Worm (Caenorhabditis elegans) whole organism, L3 larva: ENCODE data around the gene nurf-1.

Experiments used
- R02D3.7 ChIP-seq: fragments of 150-350 bp; optimal IDR thresholded peaks from 2 replicates; lab custom pipeline; 2014; ENCODE audit warnings: missing biosample characterization, missing genetic modification characterization
- ZK546.5 ChIP-seq: sonication (generic microtip); optimal IDR thresholded peaks from 2 replicates; lab custom pipeline; 2017; ENCODE audit warnings: missing biosample characterization, missing genetic modification characterization
- aly-2 ChIP-seq: fragments of 150-350 bp; optimal IDR thresholded peaks from 2 replicates; lab custom pipeline; 2014; ENCODE audit warnings: missing biosample characterization, missing genetic modification characterization
- ama-1 ChIP-seq: fragments of 150-350 bp; optimal IDR thresholded peaks from 2 replicates; lab custom pipeline; 2018
- ceh-16 ChIP-seq: sonication (generic microtip); optimal IDR thresholded peaks from 2 replicates; lab custom pipeline; 2017; ENCODE audit warnings: missing biosample characterization, missing genetic modification characterization
- ceh-28 ChIP-seq: fragments of 150-350 bp; optimal IDR thresholded peaks from 2 replicates; lab custom pipeline; 2014; ENCODE audit warnings: missing biosample characterization, missing genetic modification reagents, missing genetic modification characterization
- ceh-82 ChIP-seq: fragments of 150-350 bp; optimal IDR thresholded peaks from 2 replicates; lab custom pipeline; 2014; ENCODE audit warnings: missing biosample characterization, missing genetic modification characterization
- ceh-9 ChIP-seq: sonication (generic microtip); optimal IDR thresholded peaks from 2 replicates; lab custom pipeline; 2018; ENCODE audit warnings: missing biosample characterization, missing genetic modification characterization
- daf-12 ChIP-seq: fragments of 150-350 bp; optimal IDR thresholded peaks from 2 replicates; lab custom pipeline; 2014; ENCODE audit warnings: missing biosample characterization, missing genetic modification reagents, missing genetic modification characterization
- egl-27 ChIP-seq: sonication (generic microtip); optimal IDR thresholded peaks from 4 replicates; lab custom pipeline; 2017; ENCODE audit warnings: missing biosample characterization, missing genetic modification reagents, missing genetic modification characterization
- egl-5 ChIP-seq: fragments of 150-350 bp; optimal IDR thresholded peaks from 2 replicates; lab custom pipeline; 2017; ENCODE audit warnings: missing biosample characterization, missing genetic modification reagents, missing genetic modification characterization, inconsistent platforms
- elt-1 ChIP-seq: fragments of 150-350 bp; optimal IDR thresholded peaks from 2 replicates; lab custom pipeline; 2014; ENCODE audit warnings: missing biosample characterization, missing genetic modification characterization
- elt-2 ChIP-seq: sonication (generic microtip); optimal IDR thresholded peaks from 2 replicates; lab custom pipeline; 2016; ENCODE audit warnings: missing genetic modification reagents, mild to moderate bottlenecking, missing genetic modification characterization, missing compliant biosample characterization
- elt-3 ChIP-seq, 3 experiments: fragments of 150-350 bp in 1 of 3; sonication (generic microtip) in 2 of 3; optimal IDR thresholded peaks; 2 replicates in 2 of 3; 4 replicates in 1 of 3; lab custom pipeline; 2014 to 2017; ENCODE audit warnings: missing biosample characterization in 3 of 3, missing genetic modification characterization in 3 of 3
- eor-1 ChIP-seq, 2 experiments: fragments of 150-350 bp; optimal IDR thresholded peaks; 2 replicates each; lab custom pipeline; 2014 to 2018; ENCODE audit warnings: missing biosample characterization in 2 of 2, missing genetic modification characterization in 2 of 2
- fkh-10 ChIP-seq: sonication (generic microtip); optimal IDR thresholded peaks from 2 replicates; lab custom pipeline; 2017; ENCODE audit warnings: missing biosample characterization, missing genetic modification reagents, missing genetic modification characterization
- fkh-2 ChIP-seq: fragments of 150-350 bp; optimal IDR thresholded peaks from 2 replicates; lab custom pipeline; 2014; ENCODE audit warnings: missing biosample characterization, missing genetic modification reagents, missing genetic modification characterization
- fos-1 ChIP-seq: fragments of 150-350 bp; optimal IDR thresholded peaks from 2 replicates; lab custom pipeline; 2014; ENCODE audit warnings: missing biosample characterization, missing genetic modification characterization
- hmg-11 ChIP-seq: sonication (generic microtip); optimal IDR thresholded peaks from 2 replicates; lab custom pipeline; 2016; ENCODE audit warnings: missing genetic modification characterization, missing compliant biosample characterization
- jun-1 ChIP-seq: fragments of 150-350 bp; optimal IDR thresholded peaks from 2 replicates; lab custom pipeline; 2014; ENCODE audit warnings: missing biosample characterization, missing genetic modification reagents, missing genetic modification characterization
- lin-15B ChIP-seq: fragments of 150-350 bp; optimal IDR thresholded peaks from 2 replicates; lab custom pipeline; 2014; ENCODE audit warnings: missing biosample characterization, missing genetic modification characterization
- lin-39 ChIP-seq: fragments of 150-350 bp; optimal IDR thresholded peaks from 2 replicates; lab custom pipeline; 2018; ENCODE audit warnings: missing biosample characterization, missing genetic modification reagents, missing genetic modification characterization
- mdl-1 ChIP-seq: fragments of 150-350 bp; optimal IDR thresholded peaks from 2 replicates; lab custom pipeline; 2014; ENCODE audit warnings: missing biosample characterization, missing genetic modification characterization
- nfya-1 ChIP-seq: sonication (generic microtip); optimal IDR thresholded peaks from 2 replicates; lab custom pipeline; 2017; ENCODE audit warnings: missing genetic modification characterization, mild to moderate bottlenecking, missing compliant biosample characterization, antibody characterized with exemption, moderate library complexity; ENCODE audit not compliant: insufficient read depth
- nhr-11 ChIP-seq: fragments of 150-350 bp; optimal IDR thresholded peaks from 2 replicates; lab custom pipeline; 2014; ENCODE audit warnings: missing biosample characterization, missing genetic modification characterization
- nhr-12 ChIP-seq: fragments of 150-350 bp; optimal IDR thresholded peaks from 2 replicates; lab custom pipeline; 2014; ENCODE audit warnings: missing biosample characterization, missing genetic modification characterization
- nhr-23 ChIP-seq: fragments of 150-350 bp; optimal IDR thresholded peaks from 2 replicates; lab custom pipeline; 2014; ENCODE audit warnings: missing biosample characterization, missing genetic modification reagents, missing genetic modification characterization
- nhr-237 ChIP-seq: fragments of 150-350 bp; optimal IDR thresholded peaks from 2 replicates; lab custom pipeline; 2014; ENCODE audit warnings: missing biosample characterization, missing genetic modification characterization
- nhr-25 ChIP-seq: sonication (generic microtip); optimal IDR thresholded peaks from 2 replicates; lab custom pipeline; 2017; ENCODE audit warnings: missing biosample characterization, missing genetic modification characterization
- nhr-28 ChIP-seq: fragments of 150-350 bp; optimal IDR thresholded peaks from 2 replicates; lab custom pipeline; 2014; ENCODE audit warnings: missing biosample characterization, missing genetic modification characterization
- nhr-43 ChIP-seq: sonication (generic microtip); optimal IDR thresholded peaks from 2 replicates; lab custom pipeline; 2016; ENCODE audit warnings: mild to moderate bottlenecking, missing genetic modification characterization, missing compliant biosample characterization; ENCODE audit not compliant: poor library complexity, severe bottlenecking
- nhr-67 ChIP-seq: fragments of 150-350 bp; optimal IDR thresholded peaks from 2 replicates; lab custom pipeline; 2014; ENCODE audit warnings: missing biosample characterization, missing genetic modification characterization
- nhr-76 ChIP-seq: fragments of 150-350 bp; sonication (generic microtip); optimal IDR thresholded peaks from 5 replicates; lab custom pipeline; 2014; ENCODE audit warnings: missing biosample characterization, missing genetic modification characterization
- nhr-77 ChIP-seq: fragments of 150-350 bp; optimal IDR thresholded peaks from 2 replicates; lab custom pipeline; 2014; ENCODE audit warnings: missing biosample characterization, missing genetic modification characterization
- pha-4 ChIP-seq: fragments of 150-350 bp; optimal IDR thresholded peaks from 2 replicates; lab custom pipeline; 2014; ENCODE audit warnings: missing biosample characterization, missing genetic modification reagents, missing genetic modification characterization
- pqm-1 ChIP-seq: fragments of 150-350 bp; optimal IDR thresholded peaks from 2 replicates; lab custom pipeline; 2017; ENCODE audit warnings: missing biosample characterization, missing genetic modification characterization, inconsistent platforms
- sea-2 ChIP-seq: fragments of 150-350 bp; sonication (generic microtip); optimal IDR thresholded peaks from 4 replicates; lab custom pipeline; 2014; ENCODE audit warnings: missing biosample characterization, missing genetic modification reagents, missing genetic modification characterization
- skn-1 ChIP-seq: fragments of 150-350 bp; optimal IDR thresholded peaks from 2 replicates; lab custom pipeline; 2014; ENCODE audit warnings: missing biosample characterization, missing genetic modification characterization
- snpc-4 ChIP-seq: fragments of 150-350 bp; optimal IDR thresholded peaks from 2 replicates; lab custom pipeline; 2014; ENCODE audit warnings: missing biosample characterization, missing genetic modification characterization
- tbx-2 ChIP-seq: sonication (generic microtip); optimal IDR thresholded peaks from 2 replicates; lab custom pipeline; 2016; ENCODE audit warnings: mild to moderate bottlenecking, missing genetic modification characterization, missing compliant biosample characterization
- unc-39 ChIP-seq: sonication (generic microtip); optimal IDR thresholded peaks from 4 replicates; lab custom pipeline; 2017; ENCODE audit warnings: missing biosample characterization, missing genetic modification characterization
- unc-62 ChIP-seq: fragments of 150-350 bp; sonication (generic microtip); optimal IDR thresholded peaks from 4 replicates; lab custom pipeline; 2014; ENCODE audit warnings: missing biosample characterization, missing genetic modification reagents, missing genetic modification characterization
- zag-1 ChIP-seq: fragments of 150-350 bp; optimal IDR thresholded peaks from 2 replicates; lab custom pipeline; 2014; ENCODE audit warnings: missing biosample characterization, missing genetic modification characterization
- ztf-11 ChIP-seq: fragments of 150-350 bp; optimal IDR thresholded peaks from 2 replicates; lab custom pipeline; 2014; ENCODE audit warnings: missing biosample characterization, missing genetic modification characterization
- ztf-4 ChIP-seq: fragments of 150-350 bp; optimal IDR thresholded peaks from 2 replicates; lab custom pipeline; 2014; ENCODE audit warnings: missing biosample characterization, missing genetic modification characterization

Gene nurf-1

ce11 chrII:14383644-14384043 is 6.9 kb upstream of the nurf-1 start, which contains the start of gene mes-2 (continued):
- no peak for TF ChIP-seq ztf-4 (tag; lab: Kevin White, UChicago)
- no peak for TF ChIP-seq ztf-11 (tag; lab: Kevin White, UChicago)
- TF ChIP-seq daf-12: no peak
- TF ChIP-seq nhr-76 (tag; lab: Kevin White, UChicago): no peak
- TF ChIP-seq nhr-11 (tag; lab: Kevin White, UChicago): peak; percentile 10
- TF ChIP-seq nhr-23 (tag; lab: Kevin White, UChicago): peak; percentile 78
- TF ChIP-seq mdl-1: no peak
- no peak for TF ChIP-seq egl-27 (tag; lab: Kevin White, UChicago)
- TF ChIP-seq fkh-10 (GFP tag; lab: Kevin White, UChicago): no peak

ce11 chrII:14388213-14388612 is 2.3 kb upstream of the nurf-1 start, which contains the start of gene F26H11.8:
F26H11.8 (plus strand) TSS chrII:14388513.
- TF ChIP-seq nhr-12 (no peak), nhr-67 (tag; lab: Kevin White, UChicago) (no peak), lin-39 (no peak), ceh-82 (tag; lab: Kevin White, UChicago) (no peak), nhr-76 (tag; lab: Kevin White, UChicago) (no peak)

ce11 chrII:14393766-14394165 is 3.3 kb downstream of the nurf-1 start:
- no peak for TF ChIP-seq sea-2 (GFP tag; lab: Kevin White, UChicago)
- TF ChIP-seq unc-39 (tag; lab: Kevin White, UChicago): no peak
- no peak for TF ChIP-seq hmg-11 (tag; lab: Kevin White, UChicago)
- TF ChIP-seq nfya-1 (tag; lab: Kevin White, UChicago): no peak
- TF ChIP-seq nhr-77 (tag; lab: Kevin White, UChicago): no peak
- no peak for TF ChIP-seq elt-3 (tag; optimal IDR thresholded peaks at IDR 0.05; lab: Kevin White, UChicago)
- no peak for TF ChIP-seq ceh-9
- TF ChIP-seq aly-2 (tag; lab: Kevin White, UChicago): no peak
- TF ChIP-seq egl-5 (tag; lab: Kevin White, UChicago): no peak
- no peak for TF ChIP-seq elt-1 (tag; lab: Kevin White, UChicago)
- no peak for TF ChIP-seq nhr-25
- TF ChIP-seq jun-1 (tag; lab: Kevin White, UChicago): no peak
- TF ChIP-seq nhr-28: no peak
- no peak for TF ChIP-seq nhr-67 (tag; lab: Kevin White, UChicago)
- TF ChIP-seq lin-15B (tag; lab: Kevin White, UChicago): no peak
- TF ChIP-seq egl-27 (tag; lab: Kevin White, UChicago): no peak
- no peak for TF ChIP-seq skn-1 (tag; lab: Kevin White, UChicago)
- no peak for TF ChIP-seq ZK546.5 (tag; lab: Kevin White, UChicago)
- TF ChIP-seq, all 47 proteins: peak for 0

ce11 chrII:14399595-14399994 is 9.1 kb downstream of the nurf-1 start:
- TF ChIP-seq nhr-43 (peak; percentile 70), elt-1 (tag; lab: Kevin White, UChicago) (no peak), ZK546.5 (tag; lab: Kevin White, UChicago) (no peak), unc-62 (GFP tag; lab: Kevin White, UChicago) (no peak), sea-2 (GFP tag; lab: Kevin White, UChicago) (no peak), fkh-10 (GFP tag; lab: Kevin White, UChicago) (peak; percentile 46), nhr-25 (peak; percentile 85), ceh-9 (no peak), egl-5 (tag; lab: Kevin White, UChicago) (peak; percentile 98), elt-2 (tag; lab: Kevin White, UChicago) (peak; percentile 56), ama-1 (lab: Kevin White, UChicago) (no peak), ztf-11 (tag; lab: Kevin White, UChicago) (no peak), zag-1 (no peak), daf-12 (no peak), lin-39 (peak; percentile 89), aly-2 (tag; lab: Kevin White, UChicago) (no peak), nhr-11 (tag; lab: Kevin White, UChicago) (no peak), nhr-76 (tag; lab: Kevin White, UChicago) (no peak), hmg-11 (tag; lab: Kevin White, UChicago) (peak; percentile 86), egl-27 (tag; lab: Kevin White, UChicago) (no peak), mdl-1 (peak; percentile 51), R02D3.7 (tag; lab: Kevin White, UChicago) (no peak), elt-3 (tag; optimal IDR thresholded peaks at IDR 0.05; lab: Kevin White, UChicago) (peak in 1 of 3 experiments; percentile 6), ceh-82 (tag; lab: Kevin White, UChicago) (no peak), nhr-237 (tag; lab: Kevin White, UChicago) (no peak), nhr-67 (tag; lab: Kevin White, UChicago) (no peak), jun-1 (tag; lab: Kevin White, UChicago) (peak; percentile 60), eor-1 (tag; optimal IDR thresholded peaks at IDR 0.05; lab: Kevin White, UChicago) (peak in 1 of 2 experiments; percentile 51), tbx-2 (peak; percentile 16), pqm-1 (tag; lab: Kevin White, UChicago) (peak; percentile 61), pha-4 (tag; lab: Kevin White, UChicago) (peak; percentile 98), fos-1 (tag; lab: Kevin White, UChicago) (no peak), snpc-4 (peak; percentile 89), fkh-2 (tag; lab: Kevin White, UChicago) (no peak), ceh-16 (tag; lab: Kevin White, UChicago) (no peak), skn-1 (tag; lab: Kevin White, UChicago) (no peak), ceh-28 (tag; lab: Kevin White, UChicago) (peak; percentile 77)
